Worm (Caenorhabditis elegans) whole organism, midembryonic: ENCODE measurements around the gene dct-13.
"Not testable (repeated sequence)": the region's sequence is repeated elsewhere in the genome, so short reads cannot be mapped to it uniquely, and the experiment has no call there.

Source experiments
- cog-1 ChIP-seq: sonication (generic microtip); optimal IDR thresholded peaks from 2 replicates; lab custom pipeline; 2016; ENCODE audit warnings: missing genetic modification characterization, missing compliant biosample characterization
- flt-1 ChIP-seq: fragments of 200-800 bp; sonication (Bioruptor generic); IDR thresholded peaks from 2 replicates; pipeline ENCODE4 v1.3.6; 2022; ENCODE audit warnings: missing genetic modification characterization, missing compliant biosample characterization
- klf-2 ChIP-seq: fragments of 200-800 bp; sonication (Bioruptor generic); conservative IDR thresholded peaks from 2 replicates; pipeline ENCODE4 v1.3.6; 2022; ENCODE audit warnings: missing genetic modification reagents, missing genetic modification characterization, missing compliant biosample characterization

DNA sequence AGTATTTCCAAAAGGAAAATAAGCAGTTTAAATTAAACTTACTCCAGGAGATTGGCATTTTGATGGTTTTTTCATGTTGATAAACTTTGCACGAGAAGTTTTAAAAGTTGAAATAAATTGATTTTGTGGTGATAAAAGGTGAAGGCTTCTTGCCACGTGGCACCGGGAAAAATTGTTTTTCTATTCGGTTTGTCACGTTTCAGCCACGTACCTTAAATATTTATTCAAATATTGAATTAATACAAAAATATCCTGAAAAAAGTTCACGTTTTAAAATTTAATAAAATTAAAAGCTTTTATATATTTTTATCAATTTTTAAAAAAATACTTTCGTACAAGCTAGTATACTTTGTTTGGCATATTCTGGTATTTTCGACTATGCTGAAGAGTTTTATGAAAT, 45.9 kb upstream of the dct-13 start, which contains the start of gene Y116A8C.24:
- TF ChIP-seq cog-1 (tag; lab: Kevin White, UChicago); flt-1 (GFP tag; lab: Robert Waterston, UW); klf-2 (GFP tag; lab: Robert Waterston, UW): not testable (repeated sequence)
